Fruit fly (Drosophila melanogaster) whole organism, prepupa: ENCODE results near the gene prtp.

Source experiments
- Blimp-1 ChIP-seq: fragments of 200-800 bp; sonication (Bioruptor generic); optimal IDR thresholded peaks from 3 replicates; lab custom pipeline; 2017; ENCODE audit warnings: missing biosample characterization, missing genetic modification characterization, mild to moderate bottlenecking, moderate library complexity, missing genetic modification reagents
- CG10631 ChIP-seq: fragments of 200-800 bp; sonication (Bioruptor generic); optimal IDR thresholded peaks from 2 replicates; lab custom pipeline; 2016; ENCODE audit warnings: missing biosample characterization, missing genetic modification characterization
- CG11902 ChIP-seq: fragments of 200-800 bp; sonication (Bioruptor generic); optimal IDR thresholded peaks from 3 replicates; lab custom pipeline; 2016; ENCODE audit warnings: missing biosample characterization, missing genetic modification characterization
- CG15336 ChIP-seq: fragments of 200-800 bp; sonication (Bioruptor generic); IDR thresholded peaks from 2 replicates; pipeline ENCODE4 v1.3.6; 2022; ENCODE audit warnings: missing biosample characterization, missing genetic modification characterization
- CG3032 ChIP-seq: fragments of 200-800 bp; optimal IDR thresholded peaks from 2 replicates; lab custom pipeline; 2019; ENCODE audit warnings: missing biosample characterization, mild to moderate bottlenecking, missing genetic modification characterization, moderate library complexity
- CG31627 ChIP-seq: fragments of 200-800 bp; sonication (Bioruptor generic); optimal IDR thresholded peaks from 3 replicates; lab custom pipeline; 2016; ENCODE audit warnings: missing biosample characterization, missing genetic modification characterization
- CG32006 ChIP-seq: fragments of 200-800 bp; sonication (Bioruptor generic); optimal IDR thresholded peaks from 3 replicates; lab custom pipeline; 2017; ENCODE audit warnings: missing biosample characterization, mild to moderate bottlenecking, missing genetic modification characterization
- CG34406 ChIP-seq: fragments of 200-800 bp; sonication (Bioruptor generic); optimal IDR thresholded peaks from 3 replicates; lab custom pipeline; 2016; ENCODE audit warnings: missing biosample characterization, missing genetic modification characterization
- CG4318 ChIP-seq: fragments of 200-800 bp; sonication (Bioruptor generic); optimal IDR thresholded peaks from 3 replicates; lab custom pipeline; 2017; ENCODE audit warnings: missing biosample characterization, mild to moderate bottlenecking, missing genetic modification characterization
- CG6163 ChIP-seq: fragments of 200-800 bp; sonication (Bioruptor generic); IDR thresholded peaks from 3 replicates; pipeline ENCODE4 v1.3.6; 2022; ENCODE audit warnings: missing biosample characterization, missing genetic modification characterization
- CG6808 ChIP-seq: fragments of 200-800 bp; sonication (Bioruptor generic); optimal IDR thresholded peaks from 3 replicates; lab custom pipeline; 2017; ENCODE audit warnings: missing biosample characterization, missing genetic modification characterization, mild to moderate bottlenecking, moderate library complexity, missing genetic modification reagents
- CG6854 ChIP-seq: fragments of 200-800 bp; sonication (Bioruptor generic); optimal IDR thresholded peaks from 2 replicates; lab custom pipeline; 2017; ENCODE audit warnings: missing biosample characterization, mild to moderate bottlenecking, missing genetic modification characterization
- CG8119 ChIP-seq: fragments of 200-800 bp; sonication (Bioruptor generic); IDR thresholded peaks from 3 replicates; pipeline ENCODE4 v1.3.6; 2022; ENCODE audit warnings: missing biosample characterization, missing genetic modification characterization
- CG8632 ChIP-seq: fragments of 200-800 bp; sonication (Bioruptor generic); optimal IDR thresholded peaks from 3 replicates; lab custom pipeline; 2016; ENCODE audit warnings: missing biosample characterization, missing genetic modification characterization
- CG9139 ChIP-seq: fragments of 200-800 bp; sonication (Bioruptor generic); optimal IDR thresholded peaks from 3 replicates; lab custom pipeline; 2017; ENCODE audit warnings: missing biosample characterization, mild to moderate bottlenecking, missing genetic modification characterization
- Eip75B ChIP-seq: fragments of 200-800 bp; sonication (Bioruptor generic); optimal IDR thresholded peaks from 3 replicates; lab custom pipeline; 2016; ENCODE audit warnings: missing biosample characterization, missing genetic modification characterization
- Eip78C ChIP-seq: fragments of 200-800 bp; sonication (Bioruptor generic); peaks from one replicate; lab custom pipeline; 2016; ENCODE audit warnings: missing biosample characterization, missing genetic modification characterization
- Ets21C ChIP-seq: fragments of 200-800 bp; sonication (Bioruptor generic); optimal IDR thresholded peaks from 3 replicates; lab custom pipeline; 2016; ENCODE audit warnings: missing biosample characterization, missing genetic modification characterization
- Ets96B ChIP-seq: fragments of 200-800 bp; optimal IDR thresholded peaks from 2 replicates; lab custom pipeline; 2019; ENCODE audit warnings: missing biosample characterization, mild to moderate bottlenecking, missing genetic modification characterization, moderate library complexity
- Gug ChIP-seq: fragments of 200-800 bp; sonication (Bioruptor generic); IDR thresholded peaks from 2 replicates; pipeline ENCODE4 v1.3.6; 2022; ENCODE audit warnings: missing biosample characterization, missing genetic modification characterization
- Hr39 ChIP-seq: fragments of 200-800 bp; sonication (Bioruptor generic); optimal IDR thresholded peaks from 2 replicates; lab custom pipeline; 2016; ENCODE audit warnings: missing biosample characterization, missing genetic modification characterization
- Hr4 ChIP-seq: fragments of 200-800 bp; sonication (Bioruptor generic); optimal IDR thresholded peaks from 3 replicates; lab custom pipeline; 2016; ENCODE audit warnings: missing biosample characterization, missing genetic modification characterization
- Met ChIP-seq: fragments of 200-800 bp; sonication (Bioruptor generic); optimal IDR thresholded peaks from 3 replicates; lab custom pipeline; 2016; ENCODE audit warnings: missing biosample characterization, missing genetic modification characterization
- OdsH ChIP-seq: fragments of 200-800 bp; sonication (Bioruptor generic); optimal IDR thresholded peaks from 3 replicates; lab custom pipeline; 2016; ENCODE audit warnings: missing biosample characterization, missing genetic modification characterization
- Smox ChIP-seq: fragments of 200-800 bp; sonication (Bioruptor generic); optimal IDR thresholded peaks from 3 replicates; lab custom pipeline; 2016; ENCODE audit warnings: missing biosample characterization, missing genetic modification characterization
- Sox102F ChIP-seq: fragments of 200-800 bp; sonication (Bioruptor generic); optimal IDR thresholded peaks from 2 replicates; lab custom pipeline; 2016; ENCODE audit warnings: missing biosample characterization, mild to moderate bottlenecking, missing genetic modification characterization
- Sox14 ChIP-seq: fragments of 200-800 bp; sonication (Bioruptor generic); optimal IDR thresholded peaks from 3 replicates; lab custom pipeline; 2016; ENCODE audit warnings: missing biosample characterization, missing genetic modification characterization
- Sox15 ChIP-seq: fragments of 200-800 bp; sonication (Bioruptor generic); optimal IDR thresholded peaks from 3 replicates; lab custom pipeline; 2016; ENCODE audit warnings: missing biosample characterization, missing genetic modification characterization
- achi ChIP-seq: fragments of 200-800 bp; sonication (Bioruptor generic); optimal IDR thresholded peaks from 3 replicates; lab custom pipeline; 2016; ENCODE audit warnings: missing biosample characterization, missing genetic modification characterization
- acj6 ChIP-seq: fragments of 200-800 bp; sonication (Bioruptor generic); optimal IDR thresholded peaks from 3 replicates; lab custom pipeline; 2016; ENCODE audit warnings: missing biosample characterization, missing genetic modification characterization
- cyc ChIP-seq: fragments of 200-800 bp; sonication (Bioruptor generic); optimal IDR thresholded peaks from 3 replicates; lab custom pipeline; 2016; ENCODE audit warnings: missing biosample characterization, missing genetic modification characterization
- eg ChIP-seq: fragments of 200-800 bp; sonication (Bioruptor generic); IDR thresholded peaks from 3 replicates; pipeline ENCODE4 v1.3.6; 2022; ENCODE audit warnings: missing biosample characterization, missing genetic modification characterization
- esn ChIP-seq: fragments of 200-800 bp; sonication (Bioruptor generic); optimal IDR thresholded peaks from 2 replicates; lab custom pipeline; 2016; ENCODE audit warnings: missing biosample characterization, mild to moderate bottlenecking, missing genetic modification characterization, moderate library complexity
- fd85E ChIP-seq: fragments of 200-800 bp; sonication (Bioruptor generic); optimal IDR thresholded peaks from 3 replicates; lab custom pipeline; 2016; ENCODE audit warnings: missing biosample characterization, missing genetic modification characterization
- fkh ChIP-seq: fragments of 200-800 bp; sonication (Bioruptor generic); optimal IDR thresholded peaks from 3 replicates; lab custom pipeline; 2017; ENCODE audit warnings: missing biosample characterization, mild to moderate bottlenecking, missing genetic modification characterization, moderate library complexity
- net ChIP-seq: fragments of 200-800 bp; sonication (Bioruptor generic); optimal IDR thresholded peaks from 3 replicates; lab custom pipeline; 2016; ENCODE audit warnings: missing biosample characterization, missing genetic modification characterization
- pdm3 ChIP-seq: fragments of 200-800 bp; sonication (Bioruptor generic); optimal IDR thresholded peaks from 3 replicates; lab custom pipeline; 2016; ENCODE audit warnings: missing biosample characterization, missing genetic modification characterization
- salr ChIP-seq, 2 experiments: fragments of 200-800 bp; sonication (Bioruptor generic); optimal IDR thresholded peaks; 3 replicates each; lab custom pipeline; 2016 to 2018; ENCODE audit warnings: missing biosample characterization in 2 of 2, missing genetic modification characterization in 2 of 2, mild to moderate bottlenecking in 1 of 2
- ss ChIP-seq, 2 experiments: fragments of 200-800 bp; sonication (Bioruptor generic); optimal IDR thresholded peaks; 2 replicates in 1 of 2; 3 replicates in 1 of 2; lab custom pipeline; 2017 to 2018; ENCODE audit warnings: mild to moderate bottlenecking in 2 of 2, missing biosample characterization in 2 of 2, missing genetic modification characterization in 2 of 2, moderate library complexity in 1 of 2
- svp ChIP-seq: fragments of 200-800 bp; sonication (Bioruptor generic); peaks from one replicate; lab custom pipeline; 2016; ENCODE audit warnings: missing biosample characterization, missing genetic modification characterization
- topi ChIP-seq: fragments of 200-800 bp; sonication (Bioruptor generic); optimal IDR thresholded peaks from 3 replicates; lab custom pipeline; 2016; ENCODE audit warnings: missing biosample characterization, missing genetic modification characterization
- vri ChIP-seq: fragments of 200-800 bp; sonication (Bioruptor generic); optimal IDR thresholded peaks from 3 replicates; lab custom pipeline; 2016; ENCODE audit warnings: missing biosample characterization, mild to moderate bottlenecking, missing genetic modification characterization

prtp gene

DNA sequence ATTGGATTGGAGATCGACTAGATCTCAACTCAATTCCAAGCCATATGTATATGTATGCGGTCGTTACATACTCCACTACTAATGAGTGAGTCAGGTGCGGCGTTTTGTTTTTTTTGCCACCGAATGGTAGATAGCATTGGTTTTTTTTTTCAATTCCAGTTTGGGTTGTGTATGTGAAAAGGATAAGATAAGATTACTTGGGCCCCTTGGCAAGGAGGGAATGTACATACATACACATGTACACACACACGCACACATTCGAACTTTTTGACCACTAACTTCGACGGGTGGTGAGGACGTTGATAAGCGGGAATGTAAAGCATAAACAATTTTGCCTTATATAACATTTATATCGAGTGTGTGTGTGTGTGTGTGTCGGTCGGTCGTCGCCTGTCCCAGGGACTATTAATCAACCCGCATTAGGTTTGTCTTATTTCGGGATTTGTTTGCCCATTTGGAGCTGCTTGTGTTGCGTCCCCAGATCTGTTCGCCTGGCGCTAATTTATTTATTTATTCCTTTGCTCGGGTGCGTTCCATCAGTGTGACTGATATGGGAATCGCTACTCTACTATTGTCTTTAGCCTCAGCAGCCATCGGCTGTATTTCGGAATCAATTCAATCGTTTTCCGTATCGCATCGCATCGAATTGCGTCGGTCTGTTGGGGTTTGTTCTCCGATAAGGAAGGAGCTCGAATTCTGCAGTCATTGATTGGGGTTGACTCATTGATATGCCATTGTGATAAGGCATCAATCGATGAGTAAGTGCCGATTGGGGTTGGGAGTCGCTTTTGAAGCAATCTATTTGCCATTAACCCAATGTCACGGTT, 28.7 kb upstream of the prtp start (continued):
- no peak for TF ChIP-seq CG15336 (GFP tag; lab: Robert Waterston, UW)
- TF ChIP-seq CG6808 (GFP tag; lab: Kevin White, UChicago), result no peak
- TF ChIP-seq CG8119 (GFP tag; lab: Robert Waterston, UW), result no peak
- no peak for TF ChIP-seq CG6854
- peak; percentile 52 for TF ChIP-seq Eip78C (GFP tag; lab: Kevin White, UChicago)
- peak; percentile 72 for TF ChIP-seq vri
- TF ChIP-seq CG34406 (GFP tag; lab: Kevin White, UChicago), result no peak
- no peak for TF ChIP-seq Hr4
- TF ChIP-seq CG31627, result no peak
- no peak for TF ChIP-seq OdsH (GFP tag; lab: Kevin White, UChicago)
- no peak for TF ChIP-seq Blimp-1 (GFP tag; lab: Kevin White, UChicago)
- TF ChIP-seq CG9139 (GFP tag; lab: Kevin White, UChicago), result no peak
- TF ChIP-seq acj6 (GFP tag; lab: Kevin White, UChicago), result no peak
- TF ChIP-seq Ets21C (GFP tag; lab: Kevin White, UChicago), result no peak

DNA sequence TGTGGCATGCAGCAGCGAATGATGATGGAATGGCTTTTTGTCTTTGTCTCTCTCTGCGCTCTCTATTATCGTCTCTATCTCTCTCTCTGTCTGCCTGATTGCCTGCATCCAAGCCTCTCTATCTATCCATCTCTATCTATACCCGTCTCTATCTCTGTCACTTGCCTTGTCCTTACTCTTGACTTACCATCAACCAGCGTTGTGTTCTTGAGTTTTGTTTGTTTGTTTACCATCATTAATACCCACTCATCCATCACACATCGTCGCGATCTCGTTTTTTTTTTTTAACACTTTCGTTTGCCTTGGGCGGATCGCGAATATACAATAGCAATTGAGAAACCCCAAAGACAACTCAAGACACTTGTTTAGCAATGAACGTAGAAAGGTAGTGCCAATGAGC, 26.9 kb upstream of the prtp start:
- TF ChIP-seq acj6 (GFP tag; lab: Kevin White, UChicago) (no peak), CG11902 (GFP tag; lab: Kevin White, UChicago) (no peak), net (GFP tag; lab: Kevin White, UChicago) (no peak), Ets21C (GFP tag; lab: Kevin White, UChicago) (no peak), CG32006 (GFP tag; lab: Kevin White, UChicago) (no peak), salr (GFP tag; optimal IDR thresholded peaks at IDR 0.05; lab: Kevin White, UChicago) (no peak), CG10631 (GFP tag; lab: Kevin White, UChicago) (no peak), CG34406 (GFP tag; lab: Kevin White, UChicago) (no peak), Gug (no peak), achi (GFP tag; lab: Kevin White, UChicago) (no peak), cyc (GFP tag; lab: Kevin White, UChicago) (no peak), Smox (GFP tag; lab: Kevin White, UChicago) (no peak), eg (GFP tag; lab: Robert Waterston, UW) (no peak), fkh (peak; percentile 25), CG3032 (tag; lab: Kevin White, UChicago) (no peak), Sox102F (GFP tag; lab: Kevin White, UChicago) (no peak), topi (GFP tag; lab: Kevin White, UChicago) (no peak), CG6163 (no peak; the same call in 2 of the 3 replicates), CG6854 (no peak), Ets96B (tag; lab: Kevin White, UChicago) (no peak), Met (no peak), ss (GFP tag; optimal IDR thresholded peaks at IDR 0.05; lab: Kevin White, UChicago) (peak in 1 of 2 experiments; percentile 12), CG8119 (GFP tag; lab: Robert Waterston, UW) (no peak), esn (GFP tag; lab: Kevin White, UChicago) (no peak), Eip78C (GFP tag; lab: Kevin White, UChicago) (peak; percentile 64)

DNA sequence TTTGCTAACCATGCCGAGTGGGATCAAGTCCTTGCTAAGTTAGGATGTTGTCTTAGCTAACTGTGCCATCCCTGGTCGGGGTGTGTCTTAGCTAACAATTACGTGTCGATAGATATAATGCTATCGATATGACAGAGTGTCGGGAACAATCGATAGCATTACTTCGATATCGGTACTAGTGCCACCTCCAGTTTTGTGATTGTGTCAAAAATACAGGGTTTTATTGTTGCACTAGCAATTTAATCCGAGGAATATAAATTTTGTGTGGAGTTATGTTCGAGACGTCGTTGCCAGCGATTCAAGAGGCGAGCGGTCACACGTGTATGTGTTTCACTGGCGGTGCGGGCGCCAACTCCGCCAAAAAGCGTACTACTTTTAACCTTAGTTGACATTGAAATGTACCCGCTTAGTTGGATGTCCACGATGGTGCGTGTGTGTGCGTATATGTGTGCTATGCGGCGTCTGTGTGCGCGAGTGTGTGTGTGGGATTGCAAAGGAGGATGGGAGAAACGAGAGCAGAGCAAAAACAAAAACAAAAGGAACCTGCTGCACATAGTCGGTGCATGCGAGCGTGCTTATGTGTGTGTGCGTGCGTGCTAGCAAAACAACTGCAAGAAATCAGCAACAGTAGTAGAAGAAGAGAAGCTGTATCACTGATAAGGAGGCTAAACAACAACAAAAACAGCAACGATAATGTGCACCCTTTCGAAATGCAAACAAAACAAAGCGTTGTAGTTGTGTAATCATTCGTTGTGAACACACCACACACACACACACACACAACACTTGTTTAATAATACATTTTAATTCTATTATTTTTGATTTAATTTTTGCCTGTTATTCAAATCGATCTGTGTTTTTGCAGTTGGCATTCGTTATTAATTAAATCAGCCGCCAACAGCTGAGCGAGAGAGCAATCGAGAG, 21.3 kb upstream of the prtp start, which contains the start of gene PhKgamma:
Gene PhKgamma (plus strand): TSS at position 179 of the 924 bp plus-strand sequence.
- TF ChIP-seq Smox (GFP tag; lab: Kevin White, UChicago), result no peak
- no peak for TF ChIP-seq OdsH (GFP tag; lab: Kevin White, UChicago)
- TF ChIP-seq salr (GFP tag; optimal IDR thresholded peaks at IDR 0.05; lab: Kevin White, UChicago), result peak in 1 of 2 experiments; percentile 47
- TF ChIP-seq achi (GFP tag; lab: Kevin White, UChicago), result peak; percentile 13
- no peak for TF ChIP-seq Hr39 (GFP tag; lab: Kevin White, UChicago)
- no peak for TF ChIP-seq CG4318
- peak; percentile 83 for TF ChIP-seq svp (GFP tag; lab: Kevin White, UChicago)
- TF ChIP-seq esn (GFP tag; lab: Kevin White, UChicago), result peak; percentile 31
- TF ChIP-seq fd85E (GFP tag; lab: Kevin White, UChicago), result no peak
- TF ChIP-seq Sox14, result peak; percentile 35
- peak; percentile 15 for TF ChIP-seq topi (GFP tag; lab: Kevin White, UChicago)
- 0 out of 2 replicates have a peak, but pooled peaks have one; percentile 19 for TF ChIP-seq Gug
- TF ChIP-seq pdm3 (GFP tag; lab: Kevin White, UChicago), result no peak
- TF ChIP-seq Eip75B (GFP tag; lab: Kevin White, UChicago), result peak; percentile 26
- peak; percentile 3 for TF ChIP-seq Sox102F (GFP tag; lab: Kevin White, UChicago)
- no peak for TF ChIP-seq Sox15
- TF ChIP-seq CG8632 (GFP tag; lab: Kevin White, UChicago), result no peak
- TF ChIP-seq CG32006 (GFP tag; lab: Kevin White, UChicago), result peak; percentile 49
- peak; percentile 54; the same call in 2 of the 3 replicates for TF ChIP-seq CG8119 (GFP tag; lab: Robert Waterston, UW)
- TF ChIP-seq Met, result no peak
- no peak for TF ChIP-seq CG6854
- TF ChIP-seq Hr4, result no peak
- peak; percentile 60 for TF ChIP-seq vri
